Fruit fly (Drosophila melanogaster): ENCODE data around the gene Pka-C3.

DNA sequence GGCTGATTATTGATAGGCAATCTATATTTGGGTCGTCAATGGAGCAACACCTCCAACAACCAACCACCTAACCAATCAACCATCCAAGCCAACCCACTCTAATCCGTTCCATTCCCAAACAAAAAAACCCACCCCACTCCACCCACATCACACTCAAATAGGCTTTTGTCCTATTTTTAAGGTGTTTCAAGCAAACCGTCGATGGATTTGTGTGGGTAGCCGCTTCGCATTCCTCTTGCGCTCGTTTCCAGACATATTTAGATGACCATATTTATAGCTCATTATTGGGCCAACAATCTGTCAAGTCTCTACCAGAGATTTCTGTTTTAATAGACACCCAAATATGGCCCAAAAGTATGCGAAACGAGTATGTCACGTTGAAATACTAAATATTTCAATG is 43.6 kb upstream of the Pka-C3 start:
- TF ChIP-seq kay (GFP tag; ENCODE audit: borderline replicate concordance) (no peak), Clk (GFP tag; optimal IDR thresholded peaks at IDR 0.05) (no peak), tj (GFP tag; optimal IDR thresholded peaks at IDR 0.05) (no peak), CG7045 (GFP tag; optimal IDR thresholded peaks at IDR 0.05) (no peak), CG7101 (tag; optimal IDR thresholded peaks at IDR 0.05) (no peak), CG33017 (tag; optimal IDR thresholded peaks at IDR 0.05) (no peak), Mnt (GFP tag; optimal IDR thresholded peaks at IDR 0.05) (no peak), cic (GFP tag; optimal IDR thresholded peaks at IDR 0.05) (no peak), ovo (GFP tag; optimal IDR thresholded peaks at IDR 0.05) (no peak), Hr96 (GFP tag; optimal IDR thresholded peaks at IDR 0.05) (no peak), pad (GFP tag; optimal IDR thresholded peaks at IDR 0.05) (no peak), bab1 (GFP tag; optimal IDR thresholded peaks at IDR 0.05) (no peak), CG11617 (GFP tag; optimal IDR thresholded peaks at IDR 0.05) (no peak)

Measured in whole organism, adult.